Fruit fly (Drosophila melanogaster) whole organism, wandering third instar larva: ENCODE results near the gene pon.

ENCODE experiments used
- Abd-B ChIP-seq: fragments of >200 bp; optimal IDR thresholded peaks from 2 replicates; lab custom pipeline; 2017; ENCODE audit warnings: missing biosample characterization, missing genetic modification characterization
- Myc ChIP-seq: fragments of >200 bp; optimal IDR thresholded peaks from 2 replicates; lab custom pipeline; 2017
- Rel ChIP-seq, 2 experiments: fragments of 200-800 bp; sonication (Bioruptor generic) in 1 of 2; optimal IDR thresholded peaks; 2 replicates in 1 of 2; 3 replicates in 1 of 2; lab custom pipeline; 2016 to 2019; ENCODE audit warnings: mild to moderate bottlenecking in 2 of 2, missing biosample characterization in 2 of 2, missing genetic modification characterization in 2 of 2, moderate library complexity in 1 of 2
- br ChIP-seq: fragments of 200-800 bp; sonication (Bioruptor generic); optimal IDR thresholded peaks from 2 replicates; lab custom pipeline; 2016; ENCODE audit warnings: missing biosample characterization, missing genetic modification characterization
- tai ChIP-seq: sonication (Bioruptor generic); optimal IDR thresholded peaks from 2 replicates; lab custom pipeline; 2016; ENCODE audit warnings: missing biosample characterization, missing genetic modification characterization

- TF ChIP-seq Myc (lab: Kevin White, UChicago), result no peak
- TF ChIP-seq br (GFP tag; lab: Kevin White, UChicago), result no peak
- TF ChIP-seq tai (GFP tag; lab: Kevin White, UChicago), result no peak
- no peak for TF ChIP-seq Abd-B (GFP tag; lab: Kevin White, UChicago)
- TF ChIP-seq Rel (GFP tag; optimal IDR thresholded peaks at IDR 0.05; lab: Kevin White, UChicago), result no peak
- no peak for TF ChIP-seq Rel (tag; optimal IDR thresholded peaks at IDR 0.05; lab: Kevin White, UChicago)
These were observed 39.5 kb upstream of the pon start for dm6 chrX:4596467-4597183.
